Worm (Caenorhabditis elegans) whole organism, mixed stage, embryonic: Measurements from ENCODE around the gene lgc-36.

ENCODE experiments used
- blmp-1 ChIP-seq: fragments of 150-350 bp; optimal IDR thresholded peaks from 2 replicates; lab custom pipeline; 2014; ENCODE audit warnings: missing biosample characterization, missing genetic modification characterization
- ces-1 ChIP-seq: fragments of 150-350 bp; optimal IDR thresholded peaks from 2 replicates; lab custom pipeline; 2014; ENCODE audit warnings: missing biosample characterization, missing genetic modification reagents, missing genetic modification characterization
- hlh-1 ChIP-seq: fragments of 150-350 bp; optimal IDR thresholded peaks from 2 replicates; lab custom pipeline; 2014; ENCODE audit warnings: missing biosample characterization, missing genetic modification reagents, missing genetic modification characterization
- lin-32 ChIP-seq: fragments of 200-800 bp; sonication (Bioruptor generic); optimal IDR thresholded peaks from 2 replicates; lab custom pipeline; 2018; ENCODE audit warnings: mild to moderate bottlenecking, missing genetic modification characterization, missing compliant biosample characterization
- nhr-12 ChIP-seq: fragments of 150-350 bp; optimal IDR thresholded peaks from 2 replicates; lab custom pipeline; 2014; ENCODE audit warnings: missing biosample characterization, missing genetic modification characterization
- unc-62 ChIP-seq: fragments of 150-350 bp; optimal IDR thresholded peaks from 2 replicates; lab custom pipeline; 2014; ENCODE audit warnings: missing biosample characterization, missing genetic modification reagents, missing genetic modification characterization

ce11 chrV:11279564-11279963, 20.8 kb upstream of the lgc-36 start:
- TF ChIP-seq ces-1 (GFP tag; lab: Kevin White, UChicago) (no peak), unc-62 (GFP tag; lab: Kevin White, UChicago) (no peak), nhr-12 (no peak), lin-32 (GFP tag; lab: Kevin White, UChicago) (no peak), blmp-1 (tag; lab: Kevin White, UChicago) (no peak), hlh-1 (tag; lab: Kevin White, UChicago) (no peak)
